Worm (Caenorhabditis elegans): ENCODE results near the gene F14B8.4.
"Not testable (repeated sequence)": the region's sequence is repeated elsewhere in the genome, so short reads cannot be mapped to it uniquely, and the experiment has no call there.

The F14B8.4 gene

DNA sequence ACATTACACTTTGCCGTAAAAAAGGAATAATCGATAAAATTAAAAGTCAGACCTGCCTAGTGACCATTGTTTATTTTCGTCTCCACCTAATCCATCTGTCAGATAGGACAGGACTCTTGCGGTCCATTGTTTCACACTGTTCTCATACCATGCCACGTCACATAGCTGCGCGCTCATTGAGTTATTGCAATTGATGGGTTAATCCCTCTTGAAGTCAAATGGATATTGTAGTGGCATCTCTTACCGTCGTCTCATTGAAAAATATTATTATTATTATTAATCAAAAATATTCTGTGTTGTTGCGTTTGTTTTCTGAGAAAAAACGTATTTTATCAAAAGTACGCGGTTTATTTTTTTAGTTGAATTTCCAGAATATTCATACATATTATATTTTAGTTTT, 11.5 kb downstream of the F14B8.4 start:
- TF ChIP-seq pqm-1 (tag; optimal IDR thresholded peaks at IDR 0.05) = no peak

DNA sequence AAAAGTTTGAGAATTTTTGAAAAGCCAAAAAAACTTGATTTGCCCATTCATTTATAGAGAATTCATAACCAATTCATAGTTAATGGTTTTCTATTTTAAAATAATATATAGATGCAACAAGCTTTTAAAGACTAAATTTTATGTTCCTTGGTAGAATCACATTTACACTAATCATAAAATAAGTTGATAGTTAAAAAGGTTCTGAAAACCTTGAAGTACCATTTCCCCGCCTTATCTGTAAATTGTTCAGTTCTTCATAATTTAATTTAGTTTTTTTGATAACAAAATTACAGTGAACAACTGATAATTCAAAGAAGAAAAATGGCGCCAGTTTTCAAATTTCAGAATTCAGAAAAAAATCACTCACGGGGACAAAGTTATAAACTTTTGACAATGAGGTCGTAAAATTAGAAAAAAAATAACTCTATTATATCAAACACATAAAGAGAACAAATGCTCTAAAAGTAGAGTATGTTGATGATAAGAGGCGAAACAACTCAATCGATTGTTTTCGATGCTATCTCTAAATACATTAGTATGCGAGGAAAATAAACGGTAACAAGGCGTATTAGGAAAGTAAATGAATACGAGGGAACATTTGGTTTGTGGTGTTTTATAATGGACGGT, 14.4 kb downstream of the F14B8.4 start, which contains the start of gene F41C6.7:
Gene F41C6.7, minus strand, starts transcription at position 51 of the 627 bp plus-strand sequence.
- TF ChIP-seq elt-2 (tag; optimal IDR thresholded peaks at IDR 0.05) (peak; percentile 25), npax-4 (tag; optimal IDR thresholded peaks at IDR 0.05) (no peak), ceh-18 (tag; optimal IDR thresholded peaks at IDR 0.05) (no peak), ceh-6 (GFP tag; optimal IDR thresholded peaks at IDR 0.05) (no peak), ceh-19 (GFP tag; optimal IDR thresholded peaks at IDR 0.05) (no peak), nhr-232 (tag; optimal IDR thresholded peaks at IDR 0.05) (no peak)

DNA sequence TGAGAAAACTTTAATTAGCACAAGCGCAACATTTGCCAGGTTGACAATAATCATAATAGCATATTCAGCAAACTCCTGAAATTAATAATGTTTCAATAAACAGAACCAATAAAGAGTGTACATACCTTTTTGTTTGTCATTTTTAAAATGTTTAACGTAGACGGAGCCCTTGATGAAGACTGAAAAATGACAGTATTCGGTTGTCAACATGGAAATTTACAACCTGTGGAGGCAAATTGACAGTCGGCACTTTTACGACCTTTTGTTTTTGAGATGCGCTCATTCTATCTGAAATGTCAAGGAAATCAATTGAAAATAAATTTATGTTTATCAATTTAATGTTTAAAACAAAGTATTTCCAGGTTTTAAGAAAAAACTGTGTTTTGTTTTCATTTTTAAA, 15.3 kb downstream of the F14B8.4 start:
- TF ChIP-seq C08G9.2 (tag; optimal IDR thresholded peaks at IDR 0.05) = no peak
- no peak for TF ChIP-seq gmeb-2 (tag; optimal IDR thresholded peaks at IDR 0.05)
- TF ChIP-seq sdc-2 (tag; optimal IDR thresholded peaks at IDR 0.05) = no peak
- TF ChIP-seq hlh-13 (GFP tag; optimal IDR thresholded peaks at IDR 0.05) = no peak
- TF ChIP-seq ceh-45 (GFP tag; IDR thresholded peaks at IDR 0.05) = no peak

DNA sequence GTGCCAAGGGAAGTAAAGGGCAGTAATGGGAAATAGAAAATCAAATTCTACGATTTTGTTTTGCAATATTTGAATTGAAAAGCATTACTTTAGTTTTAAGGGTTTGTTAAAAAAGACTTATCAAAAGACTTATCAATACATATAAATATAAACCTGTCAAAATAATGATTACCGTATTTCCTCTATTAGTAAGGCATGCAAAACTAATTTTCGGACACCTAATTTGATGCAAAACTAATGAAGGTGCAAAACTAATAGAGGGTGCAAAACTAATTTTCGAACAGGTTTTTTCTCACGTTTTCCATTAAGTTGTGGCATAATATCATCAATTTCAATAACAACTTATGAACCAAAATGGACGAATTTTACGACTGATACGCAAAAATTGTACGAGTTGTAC, 18.0 kb downstream of the F14B8.4 start, which contains the start of gene F41C6.6:
Gene F41C6.6, minus strand, starts transcription at position 101 of the 400 bp plus-strand sequence.
- not testable (repeated sequence) for TF ChIP-seq nhr-232 (tag; optimal IDR thresholded peaks at IDR 0.05); fax-1 (tag; optimal IDR thresholded peaks at IDR 0.05); hlh-13 (GFP tag; optimal IDR thresholded peaks at IDR 0.05)

DNA sequence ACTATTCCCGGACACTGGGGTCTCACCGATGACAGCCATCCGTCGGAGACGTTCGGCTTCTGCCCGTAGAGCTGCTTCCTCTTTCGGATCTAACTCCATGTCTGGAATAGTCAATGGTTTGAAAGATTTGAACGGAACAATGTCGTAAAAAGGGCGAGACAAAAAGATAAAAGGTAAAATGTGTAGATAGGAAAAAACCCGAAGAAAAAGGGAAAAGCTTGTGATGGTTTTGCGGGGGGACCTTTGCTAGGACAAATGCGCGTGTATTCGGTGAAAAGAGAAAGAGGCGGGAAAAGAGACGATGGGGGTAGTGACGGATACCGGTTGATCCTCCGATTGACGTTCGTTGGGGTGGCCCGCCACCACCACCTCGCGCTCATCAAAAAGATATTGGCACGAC, 22.3 kb downstream of the F14B8.4 start, which contains the start of gene col-173:
Gene col-173, minus strand, starts transcription at position 101 of the 400 bp plus-strand sequence.
- TF ChIP-seq dve-1 (tag; optimal IDR thresholded peaks at IDR 0.05) (no peak), fkh-10 (GFP tag; optimal IDR thresholded peaks at IDR 0.05) (no peak), ceh-48 (tag; optimal IDR thresholded peaks at IDR 0.05) (no peak), T23F11.4 (GFP tag; optimal IDR thresholded peaks at IDR 0.05) (no peak), sox-2 (GFP tag; IDR thresholded peaks at IDR 0.05) (no peak), sdc-2 (tag; optimal IDR thresholded peaks at IDR 0.05) (no peak)

DNA sequence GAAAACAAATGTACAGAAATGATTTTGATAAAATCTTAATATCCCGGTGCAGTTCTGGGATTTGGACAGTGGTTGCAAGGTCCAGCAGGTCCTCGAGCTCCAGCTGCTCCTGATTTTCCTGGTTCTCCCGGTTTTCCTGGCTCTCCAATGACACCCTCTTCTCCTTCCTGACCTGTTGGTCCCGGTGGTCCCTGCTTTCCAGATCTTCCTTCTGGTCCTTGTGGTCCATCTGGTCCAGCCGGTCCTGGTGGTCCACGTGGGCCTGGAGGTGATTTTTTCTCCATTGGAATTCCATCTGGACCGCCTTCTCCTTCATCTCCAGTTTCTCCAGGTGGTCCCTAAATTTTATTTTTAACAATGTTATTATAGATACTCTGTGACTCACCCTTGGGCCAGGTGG, 24.5 kb downstream of the F14B8.4 start:
- no peak for TF ChIP-seq tbx-2 (tag; optimal IDR thresholded peaks at IDR 0.05)
- no peak for TF ChIP-seq C08G9.2 (tag; optimal IDR thresholded peaks at IDR 0.05)
- TF ChIP-seq ceh-48 (tag; optimal IDR thresholded peaks at IDR 0.05) = no peak
- TF ChIP-seq nhr-232 (tag; optimal IDR thresholded peaks at IDR 0.05) = no peak
- TF ChIP-seq F13H6.1 (tag; optimal IDR thresholded peaks at IDR 0.05) = no peak
- TF ChIP-seq ref-2 (tag; optimal IDR thresholded peaks at IDR 0.05) = no peak
- no peak for TF ChIP-seq sox-4 (tag; optimal IDR thresholded peaks at IDR 0.05)
- TF ChIP-seq madf-2 (tag; optimal IDR thresholded peaks at IDR 0.05) = no peak

DNA sequence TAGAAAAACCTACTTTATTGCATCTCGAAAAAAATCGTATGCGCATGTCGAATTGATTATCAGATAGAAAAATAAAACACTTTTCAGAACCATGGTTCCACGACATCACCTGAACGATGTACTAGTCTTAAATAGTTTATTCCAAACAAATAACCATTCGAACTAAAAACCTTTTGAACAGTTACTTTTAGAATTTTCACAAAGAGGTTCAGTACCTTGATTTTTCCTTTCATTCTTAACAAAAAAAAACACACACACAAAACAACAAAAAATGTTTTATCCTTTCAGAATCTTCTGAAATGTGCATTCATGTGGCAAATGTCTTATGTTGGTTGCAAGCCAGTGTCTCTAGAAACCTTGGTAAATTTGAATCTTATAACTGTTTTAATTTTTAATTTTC, 25.0 kb downstream of the F14B8.4 start, which contains the start of gene F41C6.4:
Gene F41C6.4, minus strand, starts transcription at position 101 of the 400 bp plus-strand sequence.
- no peak for TF ChIP-seq ceh-18 (tag; optimal IDR thresholded peaks at IDR 0.05)

DNA sequence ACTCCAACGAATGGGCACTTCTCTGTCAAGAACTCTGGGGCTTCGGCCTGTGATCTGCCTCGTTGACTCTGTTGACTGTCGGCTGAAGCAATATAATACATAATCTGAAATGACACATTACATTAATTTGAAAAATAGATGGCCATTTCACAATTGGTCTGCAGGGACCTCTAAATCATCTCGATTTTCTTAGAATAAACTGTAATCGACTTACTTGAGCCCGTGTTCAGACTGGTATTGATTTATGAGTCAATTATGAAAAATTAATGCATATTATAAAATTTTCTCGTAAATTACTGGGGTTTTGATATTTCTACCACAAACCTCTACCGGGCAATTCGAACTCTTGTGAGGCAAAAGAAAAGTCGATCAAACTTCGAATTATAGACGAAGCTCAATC, 31.1 kb downstream of the F14B8.4 start, which contains the start of gene C53B7.6:
Gene C53B7.6, minus strand, starts transcription at position 101 of the 400 bp plus-strand sequence.
- TF ChIP-seq hlh-13 (GFP tag; optimal IDR thresholded peaks at IDR 0.05); pag-3 (tag; optimal IDR thresholded peaks at IDR 0.05; ENCODE audit: borderline replicate concordance); sdc-2 (tag; optimal IDR thresholded peaks at IDR 0.05): not testable (repeated sequence)
